Worm (Caenorhabditis elegans) whole organism, young adult: ENCODE measurements around the gene ogt-1.

Experiments
- B0261.1 ChIP-seq: sonication (generic microtip); optimal IDR thresholded peaks from 2 replicates; lab custom pipeline; 2016; ENCODE audit warnings: mild to moderate bottlenecking, missing genetic modification characterization, moderate library complexity, missing compliant biosample characterization
- C06A6.2 ChIP-seq: fragments of 200-800 bp; sonication (Bioruptor generic); conservative IDR thresholded peaks from 2 replicates; pipeline ENCODE4 v1.3.6; 2022; ENCODE audit warnings: missing genetic modification characterization, missing compliant biosample characterization
- F57A8.1 ChIP-seq: fragments of 200-800 bp; sonication (Bioruptor generic); optimal IDR thresholded peaks from 2 replicates; lab custom pipeline; 2018; ENCODE audit warnings: mild to moderate bottlenecking, missing genetic modification characterization, moderate library complexity, missing compliant biosample characterization
- Y67H2A.10 ChIP-seq: fragments of 200-800 bp; sonication (Bioruptor generic); conservative IDR thresholded peaks from 2 replicates; pipeline ENCODE4 v1.3.6; 2022; ENCODE audit warnings: missing genetic modification reagents, missing genetic modification characterization, missing compliant biosample characterization
- ama-1 ChIP-seq, 3 experiments: fragments of 150-350 bp in 1 of 3; sonication (generic microtip) in 2 of 3; optimal IDR thresholded peaks; 2 replicates each; lab custom pipeline; 2014 to 2018; ENCODE audit warnings: missing biosample characterization in 2 of 3, missing genetic modification characterization in 2 of 3, missing genetic modification reagents in 2 of 3
- let-607 ChIP-seq, 2 experiments: fragments of 200-800 bp in 1 of 2; sonication (Bioruptor generic) in 1 of 2; sonication (generic microtip) in 1 of 2; optimal IDR thresholded peaks; 2 replicates each; lab custom pipeline; 2016 to 2018; ENCODE audit warnings: mild to moderate bottlenecking in 2 of 2, missing compliant biosample characterization in 2 of 2, missing genetic modification characterization in 2 of 2, moderate library complexity in 2 of 2, missing genotype in 1 of 2
- nhr-179 ChIP-seq: sonication (generic microtip); optimal IDR thresholded peaks from 2 replicates; lab custom pipeline; 2016; ENCODE audit warnings: mild to moderate bottlenecking, missing genetic modification characterization, missing compliant biosample characterization
- nhr-90 ChIP-seq: sonication (generic microtip); optimal IDR thresholded peaks from 2 replicates; lab custom pipeline; 2016; ENCODE audit warnings: missing genotype, mild to moderate bottlenecking, missing genetic modification characterization, missing compliant biosample characterization
- pha-4 ChIP-seq: fragments of 150-350 bp; sonication (generic microtip); optimal IDR thresholded peaks from 2 replicates; lab custom pipeline; 2014; ENCODE audit warnings: missing biosample characterization, missing genetic modification reagents, missing genetic modification characterization
- snpc-1.1 ChIP-seq: sonication (generic microtip); optimal IDR thresholded peaks from 2 replicates; lab custom pipeline; 2017; ENCODE audit warnings: missing genetic modification characterization, mild to moderate bottlenecking, missing compliant biosample characterization, antibody characterized with exemption, moderate library complexity, missing genotype, missing genetic modification reagents; ENCODE audit not compliant: insufficient read depth
- unc-62 ChIP-seq: fragments of 150-350 bp; optimal IDR thresholded peaks from 2 replicates; lab custom pipeline; 2014; ENCODE audit warnings: missing biosample characterization, missing genetic modification reagents, missing genetic modification characterization

DNA sequence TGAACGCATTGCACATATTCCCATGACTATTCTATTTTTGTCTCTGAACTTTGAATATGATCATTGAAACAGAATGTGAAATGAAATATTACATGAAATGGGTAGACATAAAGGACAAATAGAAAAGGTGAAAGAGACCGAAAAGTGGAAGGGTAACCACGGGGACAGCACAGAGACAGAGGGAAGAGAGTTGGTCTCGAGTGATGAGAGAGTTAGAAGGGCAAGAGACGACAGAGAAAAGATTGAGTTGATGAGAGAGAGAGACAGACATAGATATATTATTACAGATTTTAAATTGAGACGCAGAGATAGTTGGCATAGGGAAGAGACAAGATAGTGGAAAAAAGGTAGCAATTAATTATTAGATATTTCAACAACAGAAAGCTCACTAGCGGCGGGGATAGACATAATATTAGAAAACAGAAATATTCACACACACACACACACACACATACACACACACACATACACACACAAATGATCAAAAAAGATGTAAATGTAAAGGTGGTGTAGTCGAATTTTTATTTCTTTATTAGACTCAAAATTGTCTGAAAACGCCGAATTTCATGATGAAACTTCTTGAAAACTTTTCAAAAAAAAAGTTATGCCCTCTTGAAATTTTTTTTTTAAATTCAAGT lies 36.9 kb downstream of the ogt-1 start:
- TF ChIP-seq nhr-90 (tag; lab: Kevin White, UChicago) (no peak), unc-62 (GFP tag; lab: Kevin White, UChicago) (no peak), Y67H2A.10 (GFP tag; lab: Robert Waterston, UW) (no peak), ama-1 (optimal IDR thresholded peaks at IDR 0.05; lab: Kevin White, UChicago) (no peak), ama-1 (GFP tag; optimal IDR thresholded peaks at IDR 0.05; lab: Kevin White, UChicago) (no peak), snpc-1.1 (tag; lab: Kevin White, UChicago) (no peak), F57A8.1 (no peak), let-607 (tag; optimal IDR thresholded peaks at IDR 0.05; lab: Kevin White, UChicago) (no peak), pha-4 (tag; lab: Kevin White, UChicago) (no peak), nhr-179 (no peak), B0261.1 (no peak), C06A6.2 (GFP tag; lab: Robert Waterston, UW) (no peak)
